Fruit fly (Drosophila melanogaster) whole organism, wandering third instar larva: ENCODE data around the gene Cerk.

ENCODE experiments used
- Abd-B ChIP-seq: fragments of >200 bp; optimal IDR thresholded peaks from 2 replicates; lab custom pipeline; 2017; ENCODE audit warnings: missing biosample characterization, missing genetic modification characterization
- OdsH ChIP-seq: fragments of 200-800 bp; sonication (Bioruptor generic); optimal IDR thresholded peaks from 2 replicates; lab custom pipeline; 2016; ENCODE audit warnings: missing biosample characterization, mild to moderate bottlenecking, missing genetic modification characterization
- br ChIP-seq: fragments of 200-800 bp; sonication (Bioruptor generic); optimal IDR thresholded peaks from 2 replicates; lab custom pipeline; 2016; ENCODE audit warnings: missing biosample characterization, missing genetic modification characterization
- brk ChIP-seq: fragments of 200-800 bp; sonication (Bioruptor generic); optimal IDR thresholded peaks from 2 replicates; lab custom pipeline; 2016; ENCODE audit warnings: missing biosample characterization, mild to moderate bottlenecking, missing genetic modification characterization
- dl ChIP-seq, 2 experiments: fragments of 175-275, 200-275 bp in 1 of 2; fragments of 200-275 bp in 1 of 2; sonication (Bioruptor generic); optimal IDR thresholded peaks; lab custom pipeline; 2018; ENCODE audit warnings: mild to moderate bottlenecking in 2 of 2, missing biosample characterization in 2 of 2, missing genetic modification characterization in 2 of 2, moderate library complexity in 2 of 2; ENCODE audit not compliant: partially characterized antibody in 2 of 2, insufficient read depth in 1 of 2
- ey ChIP-seq: fragments of 200-800 bp; sonication (Bioruptor generic); optimal IDR thresholded peaks from 2 replicates; lab custom pipeline; 2016; ENCODE audit warnings: missing biosample characterization, missing genetic modification characterization
- h ChIP-seq: fragments of 200-800 bp; sonication (Bioruptor generic); optimal IDR thresholded peaks from 3 replicates; lab custom pipeline; 2016; ENCODE audit warnings: missing biosample characterization, mild to moderate bottlenecking, missing genetic modification characterization
- jim ChIP-seq: fragments of 175-275, 200-325 bp; sonication (Bioruptor generic); optimal IDR thresholded peaks from 2 replicates; lab custom pipeline; 2016; ENCODE audit warnings: missing biosample characterization, mild to moderate bottlenecking, missing genetic modification characterization
- psq ChIP-seq: fragments of 200-800 bp; sonication (Bioruptor generic); optimal IDR thresholded peaks from 3 replicates; lab custom pipeline; 2017; ENCODE audit warnings: missing biosample characterization, mild to moderate bottlenecking, missing genetic modification characterization, moderate library complexity
- rgr ChIP-seq: fragments of 200-800 bp; sonication (Bioruptor generic); optimal IDR thresholded peaks from 3 replicates; lab custom pipeline; 2016; ENCODE audit warnings: missing biosample characterization, mild to moderate bottlenecking, missing genetic modification characterization
- sv ChIP-seq: fragments of 200-800 bp; sonication (Bioruptor generic); optimal IDR thresholded peaks from 3 replicates; lab custom pipeline; 2016; ENCODE audit warnings: missing biosample characterization, missing genetic modification characterization

DNA sequence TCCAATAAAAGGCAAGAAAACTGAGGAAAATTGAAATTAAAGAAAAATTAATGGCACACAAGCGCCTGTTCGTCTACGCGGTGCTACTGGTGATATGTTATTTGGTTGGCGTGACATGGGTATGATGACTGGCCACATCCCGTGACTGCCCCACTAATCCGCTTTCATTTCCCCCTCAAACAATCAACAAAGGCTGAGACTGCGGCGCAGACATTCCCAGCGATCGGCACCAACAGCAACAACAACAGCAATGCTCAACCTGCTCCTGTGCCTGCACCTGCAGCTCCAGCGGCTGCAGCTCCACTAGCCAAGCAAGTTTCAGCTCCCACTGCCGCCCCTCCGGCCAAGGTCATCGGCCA, 13.0 kb downstream of the Cerk start:
- TF ChIP-seq brk (GFP tag; lab: Kevin White, UChicago) (no peak), dl (GFP tag; optimal IDR thresholded peaks at IDR 0.05; lab: Kevin White, UChicago; ENCODE audit: insufficient read depth in 1 of 2, partially characterized antibody in 2 of 2) (no peak), jim (GFP tag; lab: Kevin White, UChicago) (no peak), ey (no peak), rgr (GFP tag; lab: Kevin White, UChicago) (no peak), Abd-B (no peak), OdsH (GFP tag; lab: Kevin White, UChicago) (no peak), h (no peak), psq (GFP tag; lab: Kevin White, UChicago) (no peak), br (GFP tag; lab: Kevin White, UChicago) (no peak), sv (GFP tag; lab: Kevin White, UChicago) (no peak)
